Worm (Caenorhabditis elegans): Measurements from ENCODE around the gene epc-1.

The epc-1 gene

DNA sequence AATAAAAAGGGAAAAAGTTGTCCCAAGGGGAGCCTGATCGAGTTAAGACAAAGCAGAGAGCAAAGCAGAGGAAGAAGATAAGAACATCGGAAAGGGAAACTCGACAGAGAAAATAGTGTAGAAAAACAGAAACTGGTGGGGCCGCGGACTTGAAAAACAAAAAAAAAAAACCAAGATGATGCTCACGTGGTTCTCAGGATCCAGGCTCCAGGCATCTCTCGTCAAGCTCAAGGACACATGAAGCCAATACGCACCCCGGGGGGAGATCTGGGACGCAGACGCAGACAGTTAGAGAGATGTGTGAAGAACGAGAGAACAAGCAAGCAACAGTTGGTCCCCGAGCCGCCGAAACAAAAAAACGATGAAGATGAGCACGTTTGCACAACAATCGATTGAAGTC, 52.3 kb downstream of the epc-1 start:
- TF ChIP-seq lsy-27 (tag; optimal IDR thresholded peaks at IDR 0.05; ENCODE audit: borderline replicate concordance, insufficient read depth), result no peak
- peak; percentile 61 for TF ChIP-seq K12H6.12 (tag; optimal IDR thresholded peaks at IDR 0.05)
- peak; percentile 27 for TF ChIP-seq lin-40 (tag; optimal IDR thresholded peaks at IDR 0.05)
- TF ChIP-seq F55B11.4 (tag; optimal IDR thresholded peaks at IDR 0.05; ENCODE audit: borderline replicate concordance, insufficient read depth), result no peak
- TF ChIP-seq cebp-1 (GFP tag; IDR thresholded peaks at IDR 0.05), result no peak
- peak; percentile 52 for TF ChIP-seq cebp-1 (tag; optimal IDR thresholded peaks at IDR 0.05)
- peak in 1 of 3 experiments; percentile 32 for TF ChIP-seq lin-35 (GFP tag; optimal IDR thresholded peaks at IDR 0.05)
- TF ChIP-seq D2030.7 (GFP tag; IDR thresholded peaks at IDR 0.05), result no peak
- TF ChIP-seq zfh-2 (GFP tag; conservative IDR thresholded peaks at IDR 0.05), result peak; percentile 83; the same call in 1 of the 2 replicates
- peak; percentile 67 for TF ChIP-seq hmg-1.2 (GFP tag; IDR thresholded peaks at IDR 0.05)
- TF ChIP-seq chd-7 (tag; optimal IDR thresholded peaks at IDR 0.05), result peak; percentile 53
- 0 out of 2 replicates have a peak, but pooled peaks have one; percentile 46 for TF ChIP-seq egl-18 (GFP tag; IDR thresholded peaks at IDR 0.05)
- no peak for TF ChIP-seq atf-7 (tag; optimal IDR thresholded peaks at IDR 0.05)
- TF ChIP-seq attf-5 (GFP tag; optimal IDR thresholded peaks at IDR 0.05), result peak; percentile 41
- no peak for TF ChIP-seq lag-1 (GFP tag; IDR thresholded peaks at IDR 0.05)

DNA sequence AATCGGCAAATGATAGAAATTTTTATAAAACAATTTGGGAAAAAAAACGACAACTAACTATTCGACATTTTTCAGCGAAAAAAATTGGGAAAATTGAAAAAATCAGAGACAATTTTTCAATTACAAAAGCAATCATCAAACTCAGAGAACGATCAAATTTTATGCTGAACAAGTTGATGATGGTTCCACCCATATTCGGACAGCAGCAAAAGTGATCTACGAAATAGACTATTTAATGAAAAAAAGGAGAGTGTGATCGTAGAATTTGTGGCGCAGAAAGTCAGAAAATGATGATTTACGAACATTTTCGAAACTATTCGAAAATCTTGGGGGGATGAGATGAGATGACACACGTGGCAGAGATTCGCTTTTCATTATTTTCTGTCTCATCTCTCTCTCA, 57.1 kb downstream of the epc-1 start:
- TF ChIP-seq aptf-2 (GFP tag; conservative IDR thresholded peaks at IDR 0.05) (no peak), egrh-3 (GFP tag; IDR thresholded peaks at IDR 0.05) (no peak), tbp1 (GFP tag; optimal IDR thresholded peaks at IDR 0.05) (no peak)

DNA sequence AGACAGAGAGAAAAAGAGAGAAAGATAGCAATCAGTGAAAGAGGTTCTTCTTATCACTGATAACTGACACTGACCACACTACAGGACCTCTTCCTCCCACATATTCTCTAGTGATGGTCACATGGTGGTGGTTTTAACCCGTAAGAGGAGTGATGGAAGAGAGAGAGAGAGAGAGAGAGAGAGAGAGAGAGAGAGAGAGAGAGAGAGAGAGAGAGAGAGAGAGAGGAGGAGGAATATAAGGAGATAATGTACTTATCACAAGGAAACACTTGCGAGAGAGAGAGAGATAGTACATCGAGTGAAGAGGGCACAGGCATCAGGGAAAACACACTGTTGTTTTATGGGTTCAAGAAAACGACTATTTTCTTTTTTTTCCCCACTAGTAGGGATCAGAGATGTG, 58.7 kb downstream of the epc-1 start:
- TF ChIP-seq tbx-9 (tag; optimal IDR thresholded peaks at IDR 0.05; ENCODE audit: borderline replicate concordance) (no peak), unc-130 (GFP tag; optimal IDR thresholded peaks at IDR 0.05) (no peak), rcor-1 (GFP tag; IDR thresholded peaks at IDR 0.05) (0 out of 2 replicates have a peak, but pooled peaks have one; percentile 14), gei-17 (GFP tag; optimal IDR thresholded peaks at IDR 0.05) (no peak), hlh-26 (GFP tag; conservative IDR thresholded peaks at IDR 0.05) (no peak), B0336.3 (GFP tag; IDR thresholded peaks at IDR 0.05) (peak; percentile 93), bed-1 (GFP tag; IDR thresholded peaks at IDR 0.05) (no peak), ets-4 (GFP tag; optimal IDR thresholded peaks at IDR 0.05) (peak; percentile 47), B0261.1 (tag; optimal IDR thresholded peaks at IDR 0.05) (no peak), efl-1 (GFP tag; optimal IDR thresholded peaks at IDR 0.05) (no peak), C06A6.2 (GFP tag; conservative IDR thresholded peaks at IDR 0.05) (peak; percentile 69), hrde-1 (tag; optimal IDR thresholded peaks at IDR 0.05; ENCODE audit: borderline replicate concordance) (no peak), F23B12.7 (tag; optimal IDR thresholded peaks at IDR 0.05; ENCODE audit: insufficient read depth) (no peak), pha-4 (tag; optimal IDR thresholded peaks at IDR 0.05) (no peak), K11D2.4 (GFP tag; IDR thresholded peaks at IDR 0.05) (no peak), Y53G8AR.9 (GFP tag; conservative IDR thresholded peaks at IDR 0.05) (0 out of 2 replicates have a peak, but pooled peaks have one; percentile 37), sptf-2 (GFP tag; optimal IDR thresholded peaks at IDR 0.05) (no peak), let-607 (tag; optimal IDR thresholded peaks at IDR 0.05) (peak in 1 of 2 experiments; percentile 2), hmg-1.2 (GFP tag; IDR thresholded peaks at IDR 0.05) (peak; percentile 71), attf-6 (GFP tag; IDR thresholded peaks at IDR 0.05) (no peak), C17E4.6 (GFP tag; IDR thresholded peaks at IDR 0.05) (no peak), Y56A3A.18 (GFP tag; IDR thresholded peaks at IDR 0.05) (0 out of 2 replicates have a peak, but pooled peaks have one; percentile 17), ccch-3 (GFP tag; optimal IDR thresholded peaks at IDR 0.05) (no peak), xnd-1 (tag; optimal IDR thresholded peaks at IDR 0.05) (no peak), F33H1.4 (GFP tag; IDR thresholded peaks at IDR 0.05) (no peak), ceh-27 (GFP tag; optimal IDR thresholded peaks at IDR 0.05) (no peak), dpff-1 (tag; optimal IDR thresholded peaks at IDR 0.05) (no peak), madf-3 (GFP tag; IDR thresholded peaks at IDR 0.05) (no peak), zfh-2 (GFP tag; conservative IDR thresholded peaks at IDR 0.05) (no peak)
